Fruit fly (Drosophila melanogaster) whole organism, wandering third instar larva: Measurements from ENCODE around the gene CG13713.

ENCODE experiments used
- Abd-B ChIP-seq: fragments of >200 bp; optimal IDR thresholded peaks from 2 replicates; lab custom pipeline; 2017; ENCODE audit warnings: missing biosample characterization, missing genetic modification characterization
- CG32264 ChIP-seq: fragments of 200-800 bp; sonication (Bioruptor generic); optimal IDR thresholded peaks from 2 replicates; lab custom pipeline; 2016; ENCODE audit warnings: missing biosample characterization, missing genetic modification characterization
- CG9705 ChIP-seq: fragments of 200-800 bp; sonication (Bioruptor generic); optimal IDR thresholded peaks from 2 replicates; lab custom pipeline; 2018; ENCODE audit warnings: missing biosample characterization, mild to moderate bottlenecking, missing genetic modification characterization
- CrebA ChIP-seq: fragments of 200-800 bp; sonication (Bioruptor generic); optimal IDR thresholded peaks from 2 replicates; lab custom pipeline; 2016; ENCODE audit warnings: missing biosample characterization, mild to moderate bottlenecking, missing genetic modification characterization, borderline replicate concordance
- Dfd ChIP-seq: fragments of >200 bp; optimal IDR thresholded peaks from 2 replicates; lab custom pipeline; 2017; ENCODE audit warnings: missing biosample characterization, missing genetic modification characterization
- Dif ChIP-seq: fragments of 200-275, 200-300 bp; sonication (Bioruptor generic); optimal IDR thresholded peaks from 2 replicates; lab custom pipeline; 2018; ENCODE audit warnings: missing biosample characterization, missing genetic modification characterization; ENCODE audit not compliant: partially characterized antibody
- GATAd ChIP-seq: sonication (Bioruptor generic); optimal IDR thresholded peaks from 2 replicates; lab custom pipeline; 2016; ENCODE audit warnings: missing biosample characterization, missing genetic modification characterization
- HLH106 ChIP-seq: fragments of 200-800 bp; optimal IDR thresholded peaks from 3 replicates; lab custom pipeline; 2019; ENCODE audit warnings: missing biosample characterization, mild to moderate bottlenecking, missing genetic modification characterization, moderate library complexity
- Hnf4 ChIP-seq: fragments of 200-800 bp; sonication (Bioruptor generic); optimal IDR thresholded peaks from 2 replicates; lab custom pipeline; 2016; ENCODE audit warnings: missing biosample characterization, mild to moderate bottlenecking, missing genetic modification characterization
- Hr78 ChIP-seq: fragments of >200 bp; optimal IDR thresholded peaks from 2 replicates; lab custom pipeline; 2017; ENCODE audit warnings: missing biosample characterization, missing genetic modification characterization
- Hr83 ChIP-seq: fragments of 200-300 bp; sonication (Bioruptor generic); optimal IDR thresholded peaks from 2 replicates; lab custom pipeline; 2016; ENCODE audit warnings: missing biosample characterization, mild to moderate bottlenecking, missing genetic modification characterization, moderate library complexity; ENCODE audit not compliant: poor library complexity, severe bottlenecking
- Jra ChIP-seq: sonication (Bioruptor generic); optimal IDR thresholded peaks from 2 replicates; lab custom pipeline; 2016; ENCODE audit warnings: missing biosample characterization, missing genetic modification characterization
- Mio ChIP-seq: sonication (Bioruptor generic); optimal IDR thresholded peaks from 2 replicates; lab custom pipeline; 2016; ENCODE audit warnings: missing biosample characterization, missing genetic modification characterization
- Myc ChIP-seq: fragments of >200 bp; optimal IDR thresholded peaks from 2 replicates; lab custom pipeline; 2017
- N ChIP-seq: fragments of >200 bp; optimal IDR thresholded peaks from 2 replicates; lab custom pipeline; 2018; ENCODE audit warnings: missing biosample characterization, missing external identifiers, missing genetic modification characterization
- OdsH ChIP-seq: fragments of 200-800 bp; sonication (Bioruptor generic); optimal IDR thresholded peaks from 2 replicates; lab custom pipeline; 2016; ENCODE audit warnings: missing biosample characterization, mild to moderate bottlenecking, missing genetic modification characterization
- Rel ChIP-seq, 2 experiments: fragments of 200-800 bp; sonication (Bioruptor generic) in 1 of 2; optimal IDR thresholded peaks; 2 replicates in 1 of 2; 3 replicates in 1 of 2; lab custom pipeline; 2016 to 2019; ENCODE audit warnings: mild to moderate bottlenecking in 2 of 2, missing biosample characterization in 2 of 2, missing genetic modification characterization in 2 of 2, moderate library complexity in 1 of 2
- Sp1 ChIP-seq: fragments of 200-800 bp; sonication (Bioruptor generic); optimal IDR thresholded peaks from 3 replicates; lab custom pipeline; 2019; ENCODE audit warnings: missing biosample characterization, mild to moderate bottlenecking, missing genetic modification characterization, moderate library complexity
- Vsx2 ChIP-seq: fragments of 200-300, 225-300 bp; sonication (Bioruptor generic); optimal IDR thresholded peaks from 2 replicates; lab custom pipeline; 2018; ENCODE audit warnings: missing biosample characterization, missing genetic modification characterization; ENCODE audit not compliant: partially characterized antibody
- br ChIP-seq: fragments of 200-800 bp; sonication (Bioruptor generic); optimal IDR thresholded peaks from 2 replicates; lab custom pipeline; 2016; ENCODE audit warnings: missing biosample characterization, missing genetic modification characterization
- brk ChIP-seq: fragments of 200-800 bp; sonication (Bioruptor generic); optimal IDR thresholded peaks from 2 replicates; lab custom pipeline; 2016; ENCODE audit warnings: missing biosample characterization, mild to moderate bottlenecking, missing genetic modification characterization
- dl ChIP-seq, 2 experiments: fragments of 175-275, 200-275 bp in 1 of 2; fragments of 200-275 bp in 1 of 2; sonication (Bioruptor generic); optimal IDR thresholded peaks; lab custom pipeline; 2018; ENCODE audit warnings: mild to moderate bottlenecking in 2 of 2, missing biosample characterization in 2 of 2, missing genetic modification characterization in 2 of 2, moderate library complexity in 2 of 2; ENCODE audit not compliant: partially characterized antibody in 2 of 2, insufficient read depth in 1 of 2
- ey ChIP-seq: fragments of 200-800 bp; sonication (Bioruptor generic); optimal IDR thresholded peaks from 2 replicates; lab custom pipeline; 2016; ENCODE audit warnings: missing biosample characterization, missing genetic modification characterization
- foxo ChIP-seq, 2 experiments: fragments of 200-800 bp; sonication (Bioruptor generic); optimal IDR thresholded peaks; 2 replicates in 1 of 2; 3 replicates in 1 of 2; lab custom pipeline; 2016 to 2017; ENCODE audit warnings: missing biosample characterization in 2 of 2, missing genetic modification characterization in 2 of 2
- fru ChIP-seq: fragments of 200-800 bp; sonication (Bioruptor generic); optimal IDR thresholded peaks from 3 replicates; lab custom pipeline; 2016; ENCODE audit warnings: missing biosample characterization, mild to moderate bottlenecking, missing genetic modification characterization
- h ChIP-seq: fragments of 200-800 bp; sonication (Bioruptor generic); optimal IDR thresholded peaks from 3 replicates; lab custom pipeline; 2016; ENCODE audit warnings: missing biosample characterization, mild to moderate bottlenecking, missing genetic modification characterization
- lola ChIP-seq: fragments of >200 bp; optimal IDR thresholded peaks from 2 replicates; lab custom pipeline; 2017; ENCODE audit warnings: missing biosample characterization, missing genetic modification characterization
- pan ChIP-seq: fragments of >200 bp; optimal IDR thresholded peaks from 2 replicates; lab custom pipeline; 2017
- psq ChIP-seq: fragments of 200-800 bp; sonication (Bioruptor generic); optimal IDR thresholded peaks from 3 replicates; lab custom pipeline; 2017; ENCODE audit warnings: missing biosample characterization, mild to moderate bottlenecking, missing genetic modification characterization, moderate library complexity
- rgr ChIP-seq: fragments of 200-800 bp; sonication (Bioruptor generic); optimal IDR thresholded peaks from 3 replicates; lab custom pipeline; 2016; ENCODE audit warnings: missing biosample characterization, mild to moderate bottlenecking, missing genetic modification characterization
- sage ChIP-seq: fragments of 200-800 bp; sonication (Bioruptor generic); optimal IDR thresholded peaks from 2 replicates; lab custom pipeline; 2016; ENCODE audit warnings: missing biosample characterization, mild to moderate bottlenecking, missing genetic modification characterization
- tai ChIP-seq: sonication (Bioruptor generic); optimal IDR thresholded peaks from 2 replicates; lab custom pipeline; 2016; ENCODE audit warnings: missing biosample characterization, missing genetic modification characterization
- usp ChIP-seq: fragments of >200 bp; optimal IDR thresholded peaks from 2 replicates; lab custom pipeline; 2017; ENCODE audit warnings: missing biosample characterization, missing genetic modification characterization

The CG13713 gene

DNA sequence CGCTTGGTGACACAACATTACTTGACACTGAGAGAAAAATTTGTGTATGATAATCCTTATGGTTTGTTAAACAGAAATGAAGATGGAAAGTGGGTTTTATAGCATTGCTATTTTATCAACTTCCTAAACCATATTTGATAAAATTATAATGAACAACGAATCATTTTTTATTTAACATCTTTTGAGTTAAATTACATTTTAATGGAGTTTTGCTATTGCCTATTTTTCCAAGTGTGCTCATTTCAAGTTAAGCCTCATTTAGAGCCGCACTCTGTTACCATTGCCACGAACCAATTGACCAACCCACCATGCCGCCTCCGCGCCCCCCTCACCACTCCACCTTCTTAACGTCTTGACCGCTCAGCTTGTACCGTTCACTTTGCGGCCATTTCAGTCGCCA lies 2.7 kb downstream of the CG13713 start:
- TF ChIP-seq Dif (GFP tag; lab: Kevin White, UChicago) (no peak), rgr (GFP tag; lab: Kevin White, UChicago) (no peak)

DNA sequence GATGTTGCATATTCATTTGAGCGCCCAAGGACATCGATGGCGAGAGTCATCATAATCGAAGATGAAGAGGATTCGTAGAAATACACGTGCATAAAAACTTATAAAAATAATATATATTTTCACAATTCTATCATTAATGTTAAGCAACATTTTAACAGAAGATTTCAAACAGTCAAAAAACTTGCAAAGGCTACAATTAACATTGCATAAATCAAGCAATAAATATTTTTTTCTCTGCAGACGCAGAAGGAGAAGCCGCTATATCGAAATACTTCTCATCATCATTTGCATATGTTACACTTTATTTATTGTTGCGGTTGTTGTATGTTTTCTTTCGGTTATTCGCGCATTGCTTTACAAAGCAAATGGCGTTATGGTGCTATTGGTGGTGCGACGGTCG lies 4.6 kb downstream of the CG13713 start:
- no peak for TF ChIP-seq Dif (GFP tag; lab: Kevin White, UChicago)
- TF ChIP-seq tai = no peak
- TF ChIP-seq usp (GFP tag; lab: Kevin White, UChicago) = no peak
- no peak for TF ChIP-seq psq (GFP tag; lab: Kevin White, UChicago)
- TF ChIP-seq Vsx2 (GFP tag; lab: Kevin White, UChicago) = no peak
- TF ChIP-seq rgr (GFP tag; lab: Kevin White, UChicago) = no peak
- TF ChIP-seq sage (GFP tag; lab: Kevin White, UChicago) = no peak
- no peak for TF ChIP-seq CG9705
- TF ChIP-seq Myc (lab: Kevin White, UChicago) = no peak
- TF ChIP-seq Mio (GFP tag; lab: Kevin White, UChicago) = no peak
- TF ChIP-seq br (GFP tag; lab: Kevin White, UChicago) = no peak
- TF ChIP-seq Abd-B (GFP tag; lab: Kevin White, UChicago) = no peak
- no peak for TF ChIP-seq Dfd (GFP tag; lab: Kevin White, UChicago)
- TF ChIP-seq Sp1 = no peak
- TF ChIP-seq, all 38 proteins: peak for 0

DNA sequence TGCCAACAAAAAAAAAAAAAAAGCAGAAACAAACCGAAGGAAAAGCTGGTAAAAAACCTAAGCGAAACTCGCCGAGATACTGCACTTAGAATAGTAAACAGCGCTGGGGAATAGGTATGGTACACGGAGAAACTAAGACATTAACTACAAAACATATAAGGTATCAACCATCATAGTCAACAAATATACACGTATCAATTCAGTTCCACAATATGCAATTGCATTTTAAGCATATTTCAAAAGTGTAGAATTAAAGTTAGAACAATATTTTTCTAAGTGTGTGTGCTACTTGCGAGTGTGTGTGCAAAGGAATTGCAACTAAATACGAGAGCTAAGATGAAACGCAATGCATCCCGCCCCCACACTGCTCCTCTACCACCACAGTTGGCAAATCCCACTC lies 10.4 kb downstream of the CG13713 start:
- no peak for TF ChIP-seq Dfd (GFP tag; lab: Kevin White, UChicago)
- no peak for TF ChIP-seq Vsx2 (GFP tag; lab: Kevin White, UChicago)
- no peak for TF ChIP-seq brk (GFP tag; lab: Kevin White, UChicago)
- TF ChIP-seq br (GFP tag; lab: Kevin White, UChicago) = no peak
- no peak for TF ChIP-seq N (GFP tag; lab: Kevin White, UChicago)
- no peak for TF ChIP-seq OdsH (GFP tag; lab: Kevin White, UChicago)
- TF ChIP-seq lola (GFP tag; lab: Kevin White, UChicago) = no peak
- no peak for TF ChIP-seq h (GFP tag; lab: Kevin White, UChicago)
- TF ChIP-seq foxo (GFP tag; optimal IDR thresholded peaks at IDR 0.05; lab: Kevin White, UChicago) = no peak
- TF ChIP-seq rgr (GFP tag; lab: Kevin White, UChicago) = no peak
- no peak for TF ChIP-seq Myc (lab: Kevin White, UChicago)
- no peak for TF ChIP-seq Hr78 (GFP tag; lab: Kevin White, UChicago)
- no peak for TF ChIP-seq ey (GFP tag; lab: Kevin White, UChicago)
- no peak for TF ChIP-seq Sp1
- TF ChIP-seq Hr83 (GFP tag; lab: Kevin White, UChicago) = no peak
- no peak for TF ChIP-seq Rel (GFP tag; optimal IDR thresholded peaks at IDR 0.05; lab: Kevin White, UChicago)
- TF ChIP-seq Rel (tag; optimal IDR thresholded peaks at IDR 0.05; lab: Kevin White, UChicago) = no peak

DNA sequence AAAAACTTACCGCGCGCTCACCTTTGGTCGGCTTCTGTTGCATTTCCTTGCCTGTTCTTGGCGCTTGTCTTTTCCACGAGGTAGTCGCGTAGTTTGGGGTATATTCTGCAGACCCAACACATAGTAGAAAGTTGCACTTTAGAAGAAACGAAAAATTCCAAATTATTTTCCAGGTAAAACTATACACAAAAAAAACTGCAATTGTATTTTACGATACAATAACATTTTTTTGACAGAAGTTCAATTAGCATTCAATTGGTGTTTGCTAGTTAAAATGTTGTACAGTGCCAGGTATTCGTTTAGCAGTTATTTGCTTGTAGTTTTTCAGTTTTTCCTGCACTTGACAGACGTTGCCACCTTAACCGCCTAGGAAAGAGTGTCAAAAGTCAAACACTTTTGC lies 11.1 kb downstream of the CG13713 start:
- TF ChIP-seq CG32264 (GFP tag; lab: Kevin White, UChicago) (no peak), HLH106 (tag; lab: Kevin White, UChicago) (no peak), dl (GFP tag; optimal IDR thresholded peaks at IDR 0.05; lab: Kevin White, UChicago; ENCODE audit: insufficient read depth in 1 of 2, partially characterized antibody in 2 of 2) (no peak), Abd-B (GFP tag; lab: Kevin White, UChicago) (no peak), Jra (GFP tag; lab: Kevin White, UChicago) (no peak)

DNA sequence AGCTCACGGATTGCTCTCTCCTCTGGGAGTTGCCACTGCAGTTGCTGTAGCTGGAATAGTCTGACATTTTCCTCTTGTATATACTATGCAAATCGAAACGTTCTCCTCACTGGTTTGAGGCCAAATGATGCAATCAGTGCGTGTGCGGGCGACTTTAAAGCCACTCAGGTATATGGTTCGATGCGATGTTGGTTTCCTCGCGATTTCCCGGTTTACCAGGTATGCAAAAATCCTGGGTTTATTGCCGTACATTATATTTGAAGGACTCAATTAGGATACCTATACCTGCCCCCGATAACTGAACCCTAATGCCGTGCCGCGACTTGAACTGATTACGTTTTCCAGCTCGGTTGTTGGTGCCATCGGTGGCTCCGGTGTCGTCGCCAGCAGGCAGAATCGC lies 12.4 kb downstream of the CG13713 start, which contains the start of gene CG13712:
Gene CG13712 (minus strand): TSS at position 101 of the 400 bp plus-strand sequence.
- TF ChIP-seq Jra (GFP tag; lab: Kevin White, UChicago) (no peak), Rel (GFP tag; optimal IDR thresholded peaks at IDR 0.05; lab: Kevin White, UChicago) (no peak), Rel (tag; optimal IDR thresholded peaks at IDR 0.05; lab: Kevin White, UChicago) (no peak), Sp1 (no peak), tai (no peak), CrebA (GFP tag; lab: Kevin White, UChicago) (no peak), Vsx2 (GFP tag; lab: Kevin White, UChicago) (no peak), usp (GFP tag; lab: Kevin White, UChicago) (no peak), CG9705 (no peak), CG32264 (GFP tag; lab: Kevin White, UChicago) (no peak), fru (GFP tag; lab: Kevin White, UChicago) (no peak), Hr78 (GFP tag; lab: Kevin White, UChicago) (no peak), pan (lab: Kevin White, UChicago) (no peak), Mio (GFP tag; lab: Kevin White, UChicago) (no peak), Myc (lab: Kevin White, UChicago) (no peak), GATAd (GFP tag; lab: Kevin White, UChicago) (no peak), HLH106 (tag; lab: Kevin White, UChicago) (no peak), psq (GFP tag; lab: Kevin White, UChicago) (no peak), Hnf4 (GFP tag; lab: Kevin White, UChicago) (no peak)
